Worm (Caenorhabditis elegans): ENCODE results near the gene F44E7.7.

Gene F44E7.7

ce11 chrV:5780713-5781360 lies 4.4 kb downstream of the F44E7.7 start, which contains the start of gene F44E7.5:
TSS of gene F44E7.5 (minus strand) at chrV:5780922.
- TF ChIP-seq zip-2 (tag; optimal IDR thresholded peaks at IDR 0.05) (no peak), ctbp-1 (GFP tag; IDR thresholded peaks at IDR 0.05) (no peak), sdz-12 (GFP tag; optimal IDR thresholded peaks at IDR 0.05) (no peak), fos-1 (tag; optimal IDR thresholded peaks at IDR 0.05) (no peak), hlh-30 (tag; optimal IDR thresholded peaks at IDR 0.05; ENCODE audit: insufficient read depth) (peak; percentile 87), lin-29 (GFP tag; IDR thresholded peaks at IDR 0.05) (peak; percentile 39; the same call in 1 of the 2 replicates), hmg-1.1 (GFP tag; IDR thresholded peaks at IDR 0.05) (peak; percentile 47), mxl-3 (GFP tag; optimal IDR thresholded peaks at IDR 0.05) (peak; percentile 98), snpc-1.2 (GFP tag; IDR thresholded peaks at IDR 0.05) (no peak), lsy-2 (tag; optimal IDR thresholded peaks at IDR 0.05) (peak in 1 of 2 experiments; percentile 60), F44E2.7 (GFP tag; IDR thresholded peaks at IDR 0.05) (no peak), R02D3.7 (tag; optimal IDR thresholded peaks at IDR 0.05) (no peak), rbr-2 (tag; optimal IDR thresholded peaks at IDR 0.05) (peak; percentile 53), T20F7.1 (GFP tag; optimal IDR thresholded peaks at IDR 0.05) (peak; percentile 17), F10B5.3 (tag; optimal IDR thresholded peaks at IDR 0.05) (no peak), nhr-6 (tag; optimal IDR thresholded peaks at IDR 0.05) (no peak), T26A8.4 (GFP tag; IDR thresholded peaks at IDR 0.05) (0 out of 2 replicates have a peak, but pooled peaks have one; percentile 41), mep-1 (tag; optimal IDR thresholded peaks at IDR 0.05) (peak; percentile 88), unc-39 (tag; optimal IDR thresholded peaks at IDR 0.05) (no peak), nhr-48 (tag; optimal IDR thresholded peaks at IDR 0.05) (peak; percentile 67), lin-13 (GFP tag; optimal IDR thresholded peaks at IDR 0.05) (no peak), ZK337.2 (GFP tag; IDR thresholded peaks at IDR 0.05) (no peak), nhr-77 (tag; optimal IDR thresholded peaks at IDR 0.05) (peak; percentile 35), unc-130 (GFP tag; optimal IDR thresholded peaks at IDR 0.05) (peak; percentile 12), D1046.2 (GFP tag; IDR thresholded peaks at IDR 0.05) (no peak), daf-19 (GFP tag; conservative IDR thresholded peaks at IDR 0.05) (0 out of 2 replicates have a peak, but pooled peaks have one; percentile 14), spr-3 (GFP tag; optimal IDR thresholded peaks at IDR 0.05) (peak; percentile 100), vab-7 (GFP tag; IDR thresholded peaks at IDR 0.05) (no peak), madf-9 (GFP tag; conservative IDR thresholded peaks at IDR 0.05) (no peak), snpc-4 (tag; optimal IDR thresholded peaks at IDR 0.05) (no peak), dpl-1 (GFP tag; optimal IDR thresholded peaks at IDR 0.05) (peak; percentile 41), ZK546.5 (tag; optimal IDR thresholded peaks at IDR 0.05) (no peak), nhr-76 (tag; optimal IDR thresholded peaks at IDR 0.05) (peak; percentile 14), tag-97 (GFP tag; IDR thresholded peaks at IDR 0.05) (no peak), zfp-2 (tag; optimal IDR thresholded peaks at IDR 0.05) (no peak), ztf-11 (tag; optimal IDR thresholded peaks at IDR 0.05) (no peak), set-16 (GFP tag; IDR thresholded peaks at IDR 0.05) (no peak), zfp-3 (GFP tag; conservative IDR thresholded peaks at IDR 0.05) (no peak), F26F4.8 (GFP tag; conservative IDR thresholded peaks at IDR 0.05) (no peak), ceh-62 (tag; optimal IDR thresholded peaks at IDR 0.05) (no peak), nhr-25 (tag; optimal IDR thresholded peaks at IDR 0.05; ENCODE audit: borderline replicate concordance, insufficient read depth) (no peak), unc-62 (GFP tag; optimal IDR thresholded peaks at IDR 0.05 in 1 of 2) (peak in 1 of 2 experiments; percentile 23), unc-62 (tag; optimal IDR thresholded peaks at IDR 0.05) (no peak), ceh-44 (GFP tag; IDR thresholded peaks at IDR 0.05) (no peak), Y48G9A.11 (GFP tag; IDR thresholded peaks at IDR 0.05) (no peak), ceh-82 (tag; optimal IDR thresholded peaks at IDR 0.05) (no peak), Y75B8A.6 (GFP tag; IDR thresholded peaks at IDR 0.05) (no peak), ama-1 (optimal IDR thresholded peaks at IDR 0.05) (no peak), F49E8.2 (tag; optimal IDR thresholded peaks at IDR 0.05; ENCODE audit: borderline replicate concordance) (no peak), lin-15B (tag; optimal IDR thresholded peaks at IDR 0.05) (no peak), hlh-11 (tag; optimal IDR thresholded peaks at IDR 0.05) (peak; percentile 90), lin-1 (GFP tag; IDR thresholded peaks at IDR 0.05) (no peak)

Measured in whole organism, L4 larva.